Worm (Caenorhabditis elegans): Measurements from ENCODE around the gene F36H5.13.

The F36H5.13 gene

DNA sequence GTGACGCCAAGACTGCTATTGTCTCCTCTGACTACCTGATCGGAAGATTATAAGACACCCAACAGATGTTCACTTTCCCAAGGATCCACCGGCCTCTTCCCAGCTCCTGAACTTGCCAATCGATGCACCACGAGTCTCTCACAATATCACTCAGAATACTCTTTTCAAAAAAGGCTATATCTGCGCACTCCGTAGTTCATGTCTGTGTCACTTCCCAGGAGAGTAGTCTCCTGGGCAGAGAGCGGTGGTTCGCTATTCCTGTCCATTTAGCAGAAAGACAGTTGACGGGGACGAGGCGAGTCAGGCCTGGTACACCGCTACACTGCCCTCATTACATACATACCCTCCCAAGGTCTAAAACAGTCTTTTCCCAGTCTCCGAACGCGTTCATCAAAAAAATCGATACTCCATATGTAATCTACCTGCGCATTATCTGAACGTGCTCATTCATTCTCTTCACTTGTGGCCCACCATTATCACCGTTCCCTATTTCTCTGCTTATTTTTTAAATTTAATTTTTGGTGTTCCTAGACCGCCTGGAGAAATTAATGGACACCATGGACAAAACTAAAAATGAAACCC lies 35.5 kb downstream of the F36H5.13 start, which contains the start of gene btb-6:
Gene btb-6, plus strand, starts transcription at position 532 of the 582 bp plus-strand sequence.
- TF ChIP-seq nhr-12 (tag; optimal IDR thresholded peaks at IDR 0.05) (no peak), snpc-4 (tag; optimal IDR thresholded peaks at IDR 0.05) (no peak), fos-1 (tag; optimal IDR thresholded peaks at IDR 0.05) (no peak), unc-62 (GFP tag; optimal IDR thresholded peaks at IDR 0.05) (no peak), nhr-77 (tag; optimal IDR thresholded peaks at IDR 0.05) (no peak), eor-1 (tag; optimal IDR thresholded peaks at IDR 0.05) (no peak), nfya-1 (tag; optimal IDR thresholded peaks at IDR 0.05; ENCODE audit: insufficient read depth) (no peak), nhr-67 (tag; optimal IDR thresholded peaks at IDR 0.05) (no peak), zag-1 (tag; optimal IDR thresholded peaks at IDR 0.05) (no peak)

DNA sequence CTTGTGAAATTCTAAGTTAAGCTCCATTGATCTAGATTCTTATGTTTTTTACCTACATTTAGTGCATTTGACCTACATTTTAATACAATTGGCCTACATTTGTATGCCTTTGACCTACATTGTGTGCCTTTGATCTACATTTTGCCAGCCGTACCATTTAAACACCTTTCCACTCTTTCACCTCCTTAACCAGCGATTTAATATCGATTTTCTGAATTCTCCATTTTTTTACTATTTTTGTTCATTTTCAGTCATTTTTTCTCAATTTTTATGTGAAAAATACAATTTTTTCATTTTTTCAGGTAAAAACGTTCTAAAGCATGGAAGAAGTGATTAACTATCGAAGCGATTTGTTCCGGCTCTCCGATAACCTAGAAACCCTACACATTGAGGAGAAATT lies 37.4 kb downstream of the F36H5.13 start, which contains the start of gene btb-7:
Gene btb-7, plus strand, starts transcription at position 301 of the 400 bp plus-strand sequence.
- TF ChIP-seq elt-1 (tag; optimal IDR thresholded peaks at IDR 0.05): no peak
- TF ChIP-seq eor-1 (tag; optimal IDR thresholded peaks at IDR 0.05): no peak
- no peak for TF ChIP-seq daf-12 (tag; optimal IDR thresholded peaks at IDR 0.05)
- TF ChIP-seq nfya-1 (tag; optimal IDR thresholded peaks at IDR 0.05; ENCODE audit: insufficient read depth): no peak
- TF ChIP-seq egl-27 (tag; optimal IDR thresholded peaks at IDR 0.05): no peak
- no peak for TF ChIP-seq ZK546.5 (tag; optimal IDR thresholded peaks at IDR 0.05)
- TF ChIP-seq egl-5 (tag; optimal IDR thresholded peaks at IDR 0.05): no peak
- TF ChIP-seq nhr-237 (tag; optimal IDR thresholded peaks at IDR 0.05): no peak

DNA sequence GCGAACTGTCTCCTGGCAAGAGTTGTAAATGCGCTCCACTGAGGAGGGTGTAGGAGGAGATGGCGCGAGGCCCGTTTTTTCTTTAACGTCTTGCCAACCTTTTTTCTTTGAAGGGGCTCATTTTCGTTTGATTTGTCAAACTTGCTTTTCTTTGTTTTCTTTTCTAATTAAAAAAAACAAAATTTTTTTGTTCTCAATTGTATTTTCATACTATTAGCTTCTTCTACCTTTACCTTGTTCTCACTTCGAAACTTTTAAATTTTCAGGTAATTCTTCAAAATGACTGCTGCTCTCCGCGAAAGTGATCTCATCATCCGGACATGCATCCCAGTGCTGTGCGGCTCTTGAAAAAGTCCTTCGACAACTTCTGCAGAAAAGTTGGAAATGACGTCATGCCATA lies 40.4 kb downstream of the F36H5.13 start, which contains the start of gene fbxa-184:
Gene fbxa-184, plus strand, starts transcription at position 301 of the 400 bp plus-strand sequence.
- TF ChIP-seq mdl-1 (tag; optimal IDR thresholded peaks at IDR 0.05) (no peak), tbx-2 (tag; optimal IDR thresholded peaks at IDR 0.05) (no peak), zag-1 (tag; optimal IDR thresholded peaks at IDR 0.05) (no peak), pha-4 (tag; optimal IDR thresholded peaks at IDR 0.05) (no peak), nfya-1 (tag; optimal IDR thresholded peaks at IDR 0.05; ENCODE audit: insufficient read depth) (no peak), nhr-28 (tag; optimal IDR thresholded peaks at IDR 0.05) (no peak), nhr-76 (tag; optimal IDR thresholded peaks at IDR 0.05) (no peak), elt-2 (tag; optimal IDR thresholded peaks at IDR 0.05) (no peak)

DNA sequence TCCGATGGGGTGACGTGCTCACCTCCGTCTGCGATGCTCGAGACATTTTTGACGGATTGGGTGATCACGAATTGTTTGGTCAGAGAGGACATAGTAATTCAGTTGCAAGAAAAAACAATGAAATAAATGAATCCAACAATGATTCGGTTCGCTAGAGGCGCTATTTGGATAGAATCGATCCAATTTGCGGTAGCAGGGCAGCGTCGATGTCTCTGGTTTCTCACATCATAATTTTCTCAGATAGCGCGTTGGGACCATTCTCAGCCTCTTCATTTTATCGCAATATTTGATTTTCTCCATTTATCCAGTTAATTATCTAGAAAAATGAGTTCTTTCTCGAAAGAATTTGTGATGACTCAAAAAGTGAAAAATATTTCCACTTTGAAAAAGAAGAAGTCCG lies 43.9 kb downstream of the F36H5.13 start, which contains the start of gene sdz-18:
Gene sdz-18, minus strand, starts transcription at position 101 of the 400 bp plus-strand sequence.
- TF ChIP-seq lin-39 (tag; optimal IDR thresholded peaks at IDR 0.05): no peak

DNA sequence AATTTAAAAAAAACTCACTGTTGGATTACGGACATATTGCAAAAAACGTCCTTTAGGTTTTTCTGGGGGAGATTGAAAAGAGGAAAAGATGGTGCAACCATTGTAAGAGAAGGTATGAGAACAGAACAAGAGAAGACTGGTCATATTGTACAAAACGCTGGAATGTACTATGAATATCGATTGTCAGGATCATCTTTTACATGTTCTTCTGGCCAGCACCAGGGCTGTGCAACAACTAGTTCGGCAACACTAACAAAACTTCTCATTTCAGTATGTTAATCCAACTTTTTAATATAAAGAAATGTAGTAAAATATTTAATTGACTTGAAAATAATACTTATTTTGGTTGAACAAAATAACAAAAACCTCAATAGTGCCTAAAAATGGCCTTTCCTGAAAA lies 47.0 kb downstream of the F36H5.13 start, which contains the start of gene fbxb-47:
Gene fbxb-47, minus strand, starts transcription at position 101 of the 400 bp plus-strand sequence.
- TF ChIP-seq daf-12 (tag; optimal IDR thresholded peaks at IDR 0.05) (no peak), sea-2 (GFP tag; optimal IDR thresholded peaks at IDR 0.05) (no peak), egl-27 (tag; optimal IDR thresholded peaks at IDR 0.05) (no peak), jun-1 (tag; optimal IDR thresholded peaks at IDR 0.05) (no peak), nhr-25 (tag; optimal IDR thresholded peaks at IDR 0.05) (no peak), lin-15B (tag; optimal IDR thresholded peaks at IDR 0.05) (no peak), aly-2 (tag; optimal IDR thresholded peaks at IDR 0.05) (no peak), ama-1 (optimal IDR thresholded peaks at IDR 0.05) (no peak), lin-39 (tag; optimal IDR thresholded peaks at IDR 0.05) (no peak), lsy-12 (tag; optimal IDR thresholded peaks at IDR 0.05) (no peak), ceh-82 (tag; optimal IDR thresholded peaks at IDR 0.05) (no peak), ztf-11 (tag; optimal IDR thresholded peaks at IDR 0.05) (no peak), elt-1 (tag; optimal IDR thresholded peaks at IDR 0.05) (no peak), ceh-28 (tag; optimal IDR thresholded peaks at IDR 0.05) (no peak), nhr-23 (tag; optimal IDR thresholded peaks at IDR 0.05) (no peak), unc-62 (GFP tag; optimal IDR thresholded peaks at IDR 0.05) (no peak), fkh-10 (GFP tag; optimal IDR thresholded peaks at IDR 0.05) (no peak), tbx-2 (tag; optimal IDR thresholded peaks at IDR 0.05) (no peak)

Data from whole organism, L3 larva.